Fruit fly (Drosophila melanogaster) whole organism, embryonic: Measurements from ENCODE around the gene Dhdds.
A peak's percentile ranks its signal among the peaks of the same experiment; 100 is the strongest.

ENCODE experiments used
- ATbp ChIP-seq: fragments of 200-800 bp; sonication (Bioruptor generic); optimal IDR thresholded peaks from 2 replicates; lab custom pipeline; 2017; ENCODE audit warnings: missing biosample characterization, mild to moderate bottlenecking, missing genetic modification characterization, missing genetic modification reagents
- Awh ChIP-seq: fragments of 200-800 bp; sonication (Bioruptor generic); IDR thresholded peaks from 2 replicates; pipeline ENCODE4, ENCODE4 v1.3.6; 2022; ENCODE audit warnings: missing biosample characterization, missing genetic modification characterization
- BEAF-32 ChIP-seq: fragments of 200-800 bp; sonication (Bioruptor generic); optimal IDR thresholded peaks from 3 replicates; lab custom pipeline; 2017; ENCODE audit warnings: missing biosample characterization, missing genetic modification characterization, mild to moderate bottlenecking, moderate library complexity, missing genetic modification reagents
- Bdp1 ChIP-seq: fragments of 200-800 bp; sonication (Bioruptor generic); optimal IDR thresholded peaks from 3 replicates; lab custom pipeline; 2016; ENCODE audit warnings: missing biosample characterization, missing genetic modification characterization
- Bteb2 ChIP-seq: fragments of 200-800 bp; sonication (Bioruptor generic); optimal IDR thresholded peaks from 2 replicates; lab custom pipeline; 2016; ENCODE audit warnings: missing biosample characterization, missing genetic modification characterization
- CG10462 ChIP-seq: fragments of 200-800 bp; sonication (Bioruptor generic); optimal IDR thresholded peaks from 2 replicates; lab custom pipeline; 2016; ENCODE audit warnings: missing biosample characterization, missing genetic modification characterization
- CG11085 ChIP-seq: fragments of 200-800 bp; sonication (Bioruptor generic); IDR thresholded peaks from 2 replicates; pipeline ENCODE4 v1.3.6; 2022; ENCODE audit warnings: missing biosample characterization, missing genetic modification characterization
- CG11093 ChIP-seq: fragments of 200-800 bp; sonication (Bioruptor generic); IDR thresholded peaks from 3 replicates; pipeline ENCODE4 v1.3.6; 2022; ENCODE audit warnings: missing biosample characterization, missing genetic modification characterization
- CG11456 ChIP-seq: fragments of 200-800 bp; sonication (Bioruptor generic); IDR thresholded peaks from 3 replicates; pipeline ENCODE4 v1.3.6; 2022; ENCODE audit warnings: missing biosample characterization, missing genetic modification characterization
- CG11696 ChIP-seq: fragments of 200-800 bp; sonication (Bioruptor generic); IDR thresholded peaks from 2 replicates; pipeline ENCODE4 v1.3.6; 2022; ENCODE audit warnings: missing biosample characterization, missing genetic modification characterization
- CG12769 ChIP-seq: fragments of 200-800 bp; sonication (Bioruptor generic); optimal IDR thresholded peaks from 2 replicates; lab custom pipeline; 2019; ENCODE audit warnings: missing biosample characterization, mild to moderate bottlenecking, missing genetic modification characterization, moderate library complexity
- CG14860 ChIP-seq: fragments of 200-800 bp; sonication (Bioruptor generic); IDR thresholded peaks from 3 replicates; pipeline ENCODE4 v1.3.6; 2022; ENCODE audit warnings: missing biosample characterization, missing genetic modification characterization; ENCODE audit not compliant: partially characterized antibody
- CG1529 ChIP-seq: fragments of 200-800 bp; sonication (Bioruptor generic); optimal IDR thresholded peaks from 3 replicates; lab custom pipeline; 2018; ENCODE audit warnings: missing biosample characterization, missing genetic modification characterization
- CG1647 ChIP-seq: fragments of 200-800 bp; sonication (Bioruptor generic); optimal IDR thresholded peaks from 3 replicates; lab custom pipeline; 2016; ENCODE audit warnings: missing biosample characterization, missing genetic modification characterization
- CG16815 ChIP-seq: fragments of 200-800 bp; sonication (Bioruptor generic); optimal IDR thresholded peaks from 3 replicates; lab custom pipeline; 2017; ENCODE audit warnings: missing biosample characterization, mild to moderate bottlenecking, missing genetic modification characterization
- CG2120 ChIP-seq: fragments of 200-800 bp; sonication (Bioruptor generic); optimal IDR thresholded peaks from 3 replicates; lab custom pipeline; 2016; ENCODE audit warnings: missing biosample characterization, missing genetic modification characterization
- CG31441 ChIP-seq: fragments of 200-800 bp; sonication (Bioruptor generic); IDR thresholded peaks from 2 replicates; pipeline ENCODE4 v1.3.6; 2022; ENCODE audit warnings: missing biosample characterization, missing genetic modification characterization
- CG4424 ChIP-seq: fragments of 200-800 bp; sonication (Bioruptor generic); optimal IDR thresholded peaks from 3 replicates; lab custom pipeline; 2016; ENCODE audit warnings: missing biosample characterization, missing genetic modification characterization
- CG7271 ChIP-seq: fragments of 200-800 bp; sonication (Bioruptor generic); optimal IDR thresholded peaks from 2 replicates; lab custom pipeline; 2018; ENCODE audit warnings: missing biosample characterization, mild to moderate bottlenecking, missing genetic modification characterization, moderate library complexity
- CG8290 ChIP-seq, 3 experiments: fragments of 200-800 bp; sonication (Bioruptor generic); optimal IDR thresholded peaks; 2 replicates each; lab custom pipeline; 2016 to 2019; ENCODE audit warnings: missing biosample characterization in 3 of 3, missing genetic modification characterization in 3 of 3, mild to moderate bottlenecking in 2 of 3, moderate library complexity in 1 of 3
- CG9437 ChIP-seq: fragments of 200-800 bp; sonication (Bioruptor generic); optimal IDR thresholded peaks from 2 replicates; lab custom pipeline; 2018; ENCODE audit warnings: missing biosample characterization, mild to moderate bottlenecking, missing genetic modification characterization
- CoRest ChIP-seq: fragments of 200-800 bp; sonication (Bioruptor generic); optimal IDR thresholded peaks from 3 replicates; lab custom pipeline; 2018; ENCODE audit warnings: missing biosample characterization, mild to moderate bottlenecking, missing genetic modification characterization, moderate library complexity
- Dek ChIP-seq: fragments of 200-800 bp; sonication (Bioruptor generic); optimal IDR thresholded peaks from 3 replicates; lab custom pipeline; 2019; ENCODE audit warnings: missing biosample characterization, mild to moderate bottlenecking, missing genetic modification characterization, moderate library complexity
- Ets65A ChIP-seq: fragments of 200-800 bp; sonication (Bioruptor generic); peaks from one replicate; lab custom pipeline; 2016; ENCODE audit warnings: missing biosample characterization, missing genetic modification characterization
- GATAe ChIP-seq: fragments of 200-800 bp; sonication (Bioruptor generic); conservative IDR thresholded peaks from 2 replicates; pipeline ENCODE4 v1.3.6; 2022; ENCODE audit warnings: missing biosample characterization, missing genetic modification characterization
- Gug ChIP-seq: fragments of 200-800 bp; sonication (Bioruptor generic); IDR thresholded peaks from 4 replicates; pipeline ENCODE4 v1.3.6; 2022; ENCODE audit warnings: missing biosample characterization, missing genetic modification characterization
- Hr51 ChIP-seq, 2 experiments: fragments of 200-800 bp; sonication (Bioruptor generic); optimal IDR thresholded peaks; 2 replicates in 1 of 2; 3 replicates in 1 of 2; lab custom pipeline; 2016 to 2018; ENCODE audit warnings: missing biosample characterization in 2 of 2, missing genetic modification characterization in 2 of 2, mild to moderate bottlenecking in 1 of 2, moderate library complexity in 1 of 2
- MESR4 ChIP-seq: fragments of 200-800 bp; sonication (Bioruptor generic); optimal IDR thresholded peaks from 2 replicates; lab custom pipeline; 2018; ENCODE audit warnings: missing biosample characterization, mild to moderate bottlenecking, missing genetic modification characterization, moderate library complexity
- Oaz ChIP-seq: fragments of 200-800 bp; sonication (Bioruptor generic); IDR thresholded peaks from 2 replicates; pipeline ENCODE4 v1.3.6; 2022; ENCODE audit warnings: missing biosample characterization, missing genetic modification characterization
- Trl ChIP-seq, 3 experiments: fragments of >200 bp in 2 of 3; fragments of 200-800 bp in 1 of 3; sonication (Bioruptor generic) in 1 of 3; optimal IDR thresholded peaks; 2 replicates in 1 of 3; 3 replicates in 2 of 3; lab custom pipeline; 2016 to 2017; ENCODE audit warnings: missing biosample characterization in 1 of 3, missing genetic modification characterization in 1 of 3
- Vsx1 ChIP-seq: fragments of 200-800 bp; sonication (Bioruptor generic); optimal IDR thresholded peaks from 2 replicates; lab custom pipeline; 2017; ENCODE audit warnings: missing biosample characterization, mild to moderate bottlenecking, missing genetic modification characterization, missing genetic modification reagents
- ap ChIP-seq: fragments of 200-800 bp; sonication (Bioruptor generic); IDR thresholded peaks from 2 replicates; pipeline ENCODE4 v1.3.6; 2022; ENCODE audit warnings: missing biosample characterization, missing genetic modification characterization
- ase ChIP-seq: fragments of 200-800 bp; sonication (Bioruptor generic); IDR thresholded peaks from 3 replicates; pipeline ENCODE4 v1.3.6; 2022; ENCODE audit warnings: missing biosample characterization, missing genetic modification characterization
- cato ChIP-seq: fragments of 200-800 bp; sonication (Bioruptor generic); optimal IDR thresholded peaks from 2 replicates; lab custom pipeline; 2016; ENCODE audit warnings: missing biosample characterization, missing genetic modification characterization, borderline replicate concordance
- chinmo ChIP-seq: fragments of 200-800 bp; sonication (Bioruptor generic); IDR thresholded peaks from 4 replicates; pipeline ENCODE4 v1.3.6; 2022; ENCODE audit warnings: missing biosample characterization, missing genetic modification characterization; ENCODE audit not compliant: partially characterized antibody
- en ChIP-seq: fragments of 200-800 bp; sonication (Bioruptor generic); optimal IDR thresholded peaks from 2 replicates; lab custom pipeline; 2016; ENCODE audit warnings: missing biosample characterization, missing genetic modification characterization
- fd102C ChIP-seq: fragments of 200-800 bp; sonication (Bioruptor generic); optimal IDR thresholded peaks from 2 replicates; lab custom pipeline; 2018; ENCODE audit warnings: missing biosample characterization, mild to moderate bottlenecking, missing genetic modification characterization, moderate library complexity
- hbn ChIP-seq: fragments of 200-800 bp; sonication (Bioruptor generic); IDR thresholded peaks from 2 replicates; pipeline ENCODE4 v1.3.6; 2022; ENCODE audit warnings: missing biosample characterization, missing genetic modification characterization; ENCODE audit not compliant: partially characterized antibody
- insv ChIP-seq, 2 experiments: fragments of 200-800 bp; sonication (Bioruptor generic); optimal IDR thresholded peaks; 3 replicates each; lab custom pipeline; 2016 to 2018; ENCODE audit warnings: missing biosample characterization in 2 of 2, missing genetic modification characterization in 2 of 2
- kah ChIP-seq: fragments of 200-800 bp; sonication (Bioruptor generic); optimal IDR thresholded peaks from 2 replicates; lab custom pipeline; 2018; ENCODE audit warnings: missing biosample characterization, mild to moderate bottlenecking, missing genetic modification characterization
- knrl ChIP-seq: fragments of 200-800 bp; sonication (Bioruptor generic); IDR thresholded peaks from 3 replicates; pipeline ENCODE4 v1.3.6; 2022; ENCODE audit warnings: missing biosample characterization, missing genetic modification characterization; ENCODE audit not compliant: partially characterized antibody
- mam ChIP-seq: fragments of 200-800 bp; sonication (Bioruptor generic); optimal IDR thresholded peaks from 3 replicates; lab custom pipeline; 2016; ENCODE audit warnings: missing biosample characterization, missing genetic modification characterization
- nerfin-2 ChIP-seq: fragments of 200-800 bp; sonication (Bioruptor generic); IDR thresholded peaks from 2 replicates; pipeline ENCODE4 v1.3.6; 2022; ENCODE audit warnings: missing biosample characterization, missing genetic modification characterization; ENCODE audit not compliant: partially characterized antibody
- row ChIP-seq: fragments of 200-800 bp; sonication (Bioruptor generic); IDR thresholded peaks from 3 replicates; pipeline ENCODE4 v1.3.6; 2022; ENCODE audit warnings: missing biosample characterization, missing genetic modification characterization
- sens ChIP-seq: fragments of 200-800 bp; sonication (Bioruptor generic); peaks from one replicate; lab custom pipeline; 2016; ENCODE audit warnings: missing biosample characterization, missing genetic modification characterization
- shn ChIP-seq: fragments of 200-800 bp; sonication (Bioruptor generic); optimal IDR thresholded peaks from 3 replicates; lab custom pipeline; 2016; ENCODE audit warnings: missing biosample characterization, missing genetic modification characterization
- sisA ChIP-seq: fragments of 200-800 bp; sonication (Bioruptor generic); IDR thresholded peaks from 2 replicates; pipeline ENCODE4 v1.3.6; 2022; ENCODE audit warnings: missing biosample characterization, missing genetic modification characterization
- sob ChIP-seq: fragments of 200-800 bp; sonication (Bioruptor generic); IDR thresholded peaks from 2 replicates; pipeline ENCODE4 v1.3.6; 2022; ENCODE audit warnings: missing biosample characterization, missing genetic modification characterization
- yki ChIP-seq: fragments of >200 bp; optimal IDR thresholded peaks from 3 replicates; lab custom pipeline; 2018

Gene Dhdds

dm6 chrX:7972363-7972942 is 39.3 kb upstream of the Dhdds start (continued):
- TF ChIP-seq Trl (optimal IDR thresholded peaks at IDR 0.05; lab: Kevin White, UChicago) (no peak), Trl (GFP tag; optimal IDR thresholded peaks at IDR 0.05; lab: Kevin White, UChicago) (peak; percentile 56), CG10462 (peak; percentile 68), ATbp (GFP tag; lab: Kevin White, UChicago) (peak; percentile 89), CG11696 (GFP tag; lab: Robert Waterston, UW) (peak; percentile 98), CG9437 (peak; percentile 75), CG11085 (GFP tag; lab: Robert Waterston, UW) (peak; percentile 66), chinmo (0 out of 4 replicates have a peak, but pooled peaks have one; percentile 51), CG14860 (GFP tag; lab: Robert Waterston, UW) (no peak), insv (GFP tag; optimal IDR thresholded peaks at IDR 0.05; lab: Kevin White, UChicago) (peak in 1 of 2 experiments; percentile 6), ase (GFP tag; lab: Robert Waterston, UW) (peak; percentile 86), mam (GFP tag; lab: Kevin White, UChicago) (peak; percentile 58), knrl (GFP tag; lab: Robert Waterston, UW) (no peak), CG11093 (GFP tag; lab: Robert Waterston, UW) (peak; percentile 79), sisA (GFP tag; lab: Robert Waterston, UW) (peak; percentile 89), sob (GFP tag; lab: Robert Waterston, UW) (peak; percentile 88), Ets65A (GFP tag; lab: Kevin White, UChicago) (peak; percentile 94), CG8290 (GFP tag; optimal IDR thresholded peaks at IDR 0.05; lab: Kevin White, UChicago) (peak; percentile 52), CG8290 (tag; optimal IDR thresholded peaks at IDR 0.05; lab: Kevin White, UChicago) (peak in 1 of 2 experiments; percentile 84), CG1647 (GFP tag; lab: Kevin White, UChicago) (peak; percentile 56), yki (no peak), Bdp1 (GFP tag; lab: Kevin White, UChicago) (peak; percentile 65), MESR4 (GFP tag; lab: Kevin White, UChicago) (peak; percentile 22), CoRest (tag; lab: Kevin White, UChicago) (peak; percentile 86), CG4424 (GFP tag; lab: Kevin White, UChicago) (peak; percentile 85), CG2120 (GFP tag; lab: Kevin White, UChicago) (peak; percentile 74), ap (GFP tag; lab: Robert Waterston, UW) (peak; percentile 85), CG1529 (peak; percentile 79), CG16815 (GFP tag; lab: Kevin White, UChicago) (peak; percentile 80), Gug (peak; percentile 85), nerfin-2 (no peak), en (GFP tag; lab: Kevin White, UChicago) (peak; percentile 22), row (GFP tag; lab: Robert Waterston, UW) (peak; percentile 93), shn (GFP tag; lab: Kevin White, UChicago) (peak; percentile 11), kah (GFP tag; lab: Kevin White, UChicago) (peak; percentile 73), hbn (GFP tag; lab: Robert Waterston, UW) (no peak), GATAe (GFP tag; lab: Robert Waterston, UW) (peak; percentile 38; the same call in 1 of the 2 replicates), Oaz (GFP tag; lab: Robert Waterston, UW) (peak; percentile 71), Dek (tag; lab: Kevin White, UChicago) (peak; percentile 64), CG31441 (GFP tag; lab: Robert Waterston, UW) (peak; percentile 94), BEAF-32 (no peak), fd102C (GFP tag; lab: Kevin White, UChicago) (peak; percentile 28), CG11456 (GFP tag; lab: Robert Waterston, UW) (peak; percentile 88), CG12769 (tag; lab: Kevin White, UChicago) (peak; percentile 89), sens (GFP tag; lab: Kevin White, UChicago) (peak; percentile 97), Bteb2 (GFP tag; lab: Kevin White, UChicago) (peak; percentile 60), cato (GFP tag; lab: Kevin White, UChicago) (peak; percentile 72), Awh (peak; percentile 84), Hr51 (GFP tag; optimal IDR thresholded peaks at IDR 0.05; lab: Kevin White, UChicago) (peak; percentile 40 to 91), Vsx1 (GFP tag; lab: Kevin White, UChicago) (peak; percentile 68), CG7271 (peak; percentile 67)
